Worm (Caenorhabditis elegans) whole organism, early embryonic: ENCODE measurements around the gene mrpl-18.

ENCODE experiments used
- B0310.2 ChIP-seq: sonication (generic microtip); optimal IDR thresholded peaks from 2 replicates; lab custom pipeline; 2016; ENCODE audit warnings: mild to moderate bottlenecking, missing genetic modification characterization, missing compliant biosample characterization
- F13C5.2 ChIP-seq: sonication (generic microtip); optimal IDR thresholded peaks from 2 replicates; lab custom pipeline; 2017; ENCODE audit warnings: mild to moderate bottlenecking, missing genetic modification characterization, inconsistent platforms, missing compliant biosample characterization
- aly-1 ChIP-seq: sonication (generic microtip); optimal IDR thresholded peaks from 2 replicates; lab custom pipeline; 2016; ENCODE audit warnings: missing genetic modification characterization, missing compliant biosample characterization
- ama-1 ChIP-seq: fragments of 150-350 bp; optimal IDR thresholded peaks from 2 replicates; lab custom pipeline; 2014
- ceh-13 ChIP-seq: fragments of 200-800 bp; sonication (Bioruptor generic); optimal IDR thresholded peaks from 2 replicates; lab custom pipeline; 2018; ENCODE audit warnings: mild to moderate bottlenecking, missing genetic modification characterization, missing compliant biosample characterization
- ceh-36 ChIP-seq: sonication (generic microtip); optimal IDR thresholded peaks from 2 replicates; lab custom pipeline; 2016; ENCODE audit warnings: missing genetic modification characterization, inconsistent platforms, missing compliant biosample characterization
- ets-7 ChIP-seq: sonication (generic microtip); optimal IDR thresholded peaks from 2 replicates; lab custom pipeline; 2016; ENCODE audit warnings: missing genotype, missing genetic modification characterization, missing compliant biosample characterization
- flt-1 ChIP-seq: fragments of 200-800 bp; sonication (Bioruptor generic); IDR thresholded peaks from 2 replicates; pipeline ENCODE4 v1.3.6; 2022; ENCODE audit warnings: missing genetic modification characterization, missing compliant biosample characterization
- hmbx-1 ChIP-seq: sonication (generic microtip); optimal IDR thresholded peaks from 2 replicates; lab custom pipeline; 2016; ENCODE audit warnings: mild to moderate bottlenecking, missing genetic modification characterization, missing compliant biosample characterization
- hmg-4 ChIP-seq: fragments of 200-800 bp; sonication (Bioruptor generic); optimal IDR thresholded peaks from 2 replicates; lab custom pipeline; 2018; ENCODE audit warnings: mild to moderate bottlenecking, missing genetic modification characterization, missing compliant biosample characterization
- hnd-1 ChIP-seq: sonication (generic microtip); optimal IDR thresholded peaks from 2 replicates; lab custom pipeline; 2016; ENCODE audit warnings: missing genetic modification characterization, missing compliant biosample characterization
- pes-1 ChIP-seq: fragments of 200-800 bp; sonication (Bioruptor generic); IDR thresholded peaks from 2 replicates; pipeline ENCODE4 v1.3.6; 2022; ENCODE audit warnings: missing genetic modification reagents, missing genetic modification characterization, missing compliant biosample characterization
- scrt-1 ChIP-seq: fragments of 200-800 bp; sonication (Bioruptor generic); IDR thresholded peaks from 2 replicates; pipeline ENCODE4 v1.3.6; 2022; ENCODE audit warnings: missing genetic modification characterization, missing compliant biosample characterization
- sea-1 ChIP-seq: fragments of 200-800 bp; sonication (Bioruptor generic); conservative IDR thresholded peaks from 2 replicates; pipeline ENCODE4 v1.3.6; 2022; ENCODE audit warnings: missing genetic modification characterization, missing compliant biosample characterization
- tbx-11 ChIP-seq: fragments of 200-800 bp; sonication (Bioruptor generic); IDR thresholded peaks from 2 replicates; pipeline ENCODE4 v1.3.6; 2022; ENCODE audit warnings: missing genetic modification characterization, missing compliant biosample characterization
- tbx-37 ChIP-seq: fragments of 200-800 bp; sonication (Bioruptor generic); conservative IDR thresholded peaks from 2 replicates; pipeline ENCODE4 v1.3.6; 2022; ENCODE audit warnings: missing genetic modification reagents, missing genetic modification characterization, missing compliant biosample characterization
- tra-4 ChIP-seq: sonication (generic microtip); optimal IDR thresholded peaks from 2 replicates; lab custom pipeline; 2017; ENCODE audit warnings: missing genetic modification characterization, missing compliant biosample characterization

The mrpl-18 gene

ce11 chrIII:8163283-8163682 is 18.5 kb downstream of the mrpl-18 start, which contains the start of gene bath-42:
TSS of gene bath-42 (minus strand) at chrIII:8163383.
- TF ChIP-seq hnd-1 (tag; lab: Kevin White, UChicago) (no peak), hmbx-1 (no peak)

ce11 chrIII:8163788-8164423 is 19.1 kb downstream of the mrpl-18 start, which contains the start of gene prp-8:
TSS of gene prp-8 (plus strand) at chrIII:8164373.
- TF ChIP-seq tbx-37 (GFP tag; lab: Robert Waterston, UW) (peak; percentile 47; the same call in 1 of the 2 replicates), hmg-4 (peak; percentile 60), flt-1 (peak; percentile 38; the same call in 1 of the 2 replicates), tbx-11 (GFP tag; lab: Robert Waterston, UW) (no peak), pes-1 (GFP tag; lab: Robert Waterston, UW) (no peak), F13C5.2 (tag; lab: Kevin White, UChicago) (peak; percentile 41)

DNA sequence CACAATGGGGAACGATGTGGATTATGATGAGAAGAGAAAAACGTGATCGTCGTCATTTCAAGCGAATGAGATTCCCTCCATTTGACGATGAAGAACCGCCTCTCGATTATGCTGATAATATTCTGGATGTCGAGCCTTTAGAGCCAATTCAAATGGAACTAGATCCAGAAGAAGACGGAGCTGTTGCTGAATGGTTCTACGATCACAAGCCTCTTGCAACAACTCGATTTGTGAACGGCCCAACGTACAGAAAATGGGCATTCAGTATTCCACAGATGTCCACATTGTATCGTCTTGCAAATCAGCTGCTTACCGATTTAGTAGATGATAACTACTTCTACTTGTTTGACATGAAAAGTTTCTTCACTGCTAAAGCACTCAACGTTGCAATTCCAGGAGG is 20.0 kb downstream of the mrpl-18 start:
- no peak for TF ChIP-seq aly-1 (tag; lab: Kevin White, UChicago)
- no peak for TF ChIP-seq ama-1 (lab: Kevin White, UChicago)
- no peak for TF ChIP-seq B0310.2 (tag; lab: Kevin White, UChicago)
- no peak for TF ChIP-seq ets-7
- no peak for TF ChIP-seq flt-1
- no peak for TF ChIP-seq ceh-36 (tag; lab: Kevin White, UChicago)
- TF ChIP-seq scrt-1 (GFP tag; lab: Robert Waterston, UW), result no peak
- TF ChIP-seq tbx-37 (GFP tag; lab: Robert Waterston, UW), result no peak
- TF ChIP-seq hnd-1 (tag; lab: Kevin White, UChicago), result no peak
- no peak for TF ChIP-seq ceh-13 (GFP tag; lab: Kevin White, UChicago)
- TF ChIP-seq hmbx-1, result no peak
- TF ChIP-seq sea-1, result no peak
- TF ChIP-seq tbx-11 (GFP tag; lab: Robert Waterston, UW), result no peak
- no peak for TF ChIP-seq hmg-4
- TF ChIP-seq F13C5.2 (tag; lab: Kevin White, UChicago), result no peak
- TF ChIP-seq pes-1 (GFP tag; lab: Robert Waterston, UW), result no peak
- no peak for TF ChIP-seq tra-4 (tag; lab: Kevin White, UChicago)

- TF ChIP-seq ceh-36 (tag; lab: Kevin White, UChicago), result no peak
- no peak for TF ChIP-seq ets-7
- no peak for TF ChIP-seq hmg-4
- no peak for TF ChIP-seq sea-1
- TF ChIP-seq tbx-11 (GFP tag; lab: Robert Waterston, UW), result no peak
- no peak for TF ChIP-seq tbx-37 (GFP tag; lab: Robert Waterston, UW)
- TF ChIP-seq hmbx-1, result no peak
- TF ChIP-seq scrt-1 (GFP tag; lab: Robert Waterston, UW), result no peak
These were observed 27.9 kb downstream of the mrpl-18 start for ce11 chrIII:8172609-8173133.

ce11 chrIII:8175263-8175662 is 30.4 kb downstream of the mrpl-18 start:
- TF ChIP-seq ceh-36 (tag; lab: Kevin White, UChicago) (no peak), ets-7 (no peak), tbx-37 (GFP tag; lab: Robert Waterston, UW) (no peak), ceh-13 (GFP tag; lab: Kevin White, UChicago) (no peak), tbx-11 (GFP tag; lab: Robert Waterston, UW) (no peak), F13C5.2 (tag; lab: Kevin White, UChicago) (no peak), scrt-1 (GFP tag; lab: Robert Waterston, UW) (no peak), tra-4 (tag; lab: Kevin White, UChicago) (no peak), sea-1 (no peak), aly-1 (tag; lab: Kevin White, UChicago) (no peak), flt-1 (no peak), hmg-4 (no peak), ama-1 (lab: Kevin White, UChicago) (no peak), pes-1 (GFP tag; lab: Robert Waterston, UW) (no peak), B0310.2 (tag; lab: Kevin White, UChicago) (no peak), hmbx-1 (no peak), hnd-1 (tag; lab: Kevin White, UChicago) (no peak)

DNA sequence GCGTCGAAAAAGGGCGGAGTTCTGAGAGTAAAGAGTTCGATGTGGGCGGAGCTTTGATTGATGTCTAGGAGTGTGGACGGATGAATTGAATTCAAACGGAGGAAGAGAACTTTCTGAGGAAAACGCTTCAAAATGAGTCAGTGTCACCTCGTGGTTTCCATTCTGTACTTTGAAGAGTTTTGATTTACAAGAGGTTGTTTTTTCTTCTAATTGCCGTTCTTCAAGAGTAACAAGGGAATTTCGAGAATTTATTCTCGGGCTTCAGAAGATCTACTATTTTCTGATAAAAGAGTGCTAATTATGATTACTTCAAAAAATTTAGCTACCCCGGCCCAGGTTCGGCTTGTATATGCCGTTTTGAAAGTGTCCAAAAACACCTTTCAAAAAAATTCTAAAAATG is 31.4 kb downstream of the mrpl-18 start, which contains the start of gene C50C3.12:
Gene C50C3.12 (plus strand): TSS at position 301 of the 400 bp plus-strand sequence.
- TF ChIP-seq ceh-13 (GFP tag; lab: Kevin White, UChicago) (no peak), aly-1 (tag; lab: Kevin White, UChicago) (no peak), hmbx-1 (no peak), tbx-37 (GFP tag; lab: Robert Waterston, UW) (no peak), sea-1 (no peak), hnd-1 (tag; lab: Kevin White, UChicago) (no peak), ceh-36 (tag; lab: Kevin White, UChicago) (no peak), F13C5.2 (tag; lab: Kevin White, UChicago) (no peak), scrt-1 (GFP tag; lab: Robert Waterston, UW) (no peak), tbx-11 (GFP tag; lab: Robert Waterston, UW) (no peak), pes-1 (GFP tag; lab: Robert Waterston, UW) (no peak), ets-7 (no peak), ama-1 (lab: Kevin White, UChicago) (no peak), flt-1 (no peak)

DNA sequence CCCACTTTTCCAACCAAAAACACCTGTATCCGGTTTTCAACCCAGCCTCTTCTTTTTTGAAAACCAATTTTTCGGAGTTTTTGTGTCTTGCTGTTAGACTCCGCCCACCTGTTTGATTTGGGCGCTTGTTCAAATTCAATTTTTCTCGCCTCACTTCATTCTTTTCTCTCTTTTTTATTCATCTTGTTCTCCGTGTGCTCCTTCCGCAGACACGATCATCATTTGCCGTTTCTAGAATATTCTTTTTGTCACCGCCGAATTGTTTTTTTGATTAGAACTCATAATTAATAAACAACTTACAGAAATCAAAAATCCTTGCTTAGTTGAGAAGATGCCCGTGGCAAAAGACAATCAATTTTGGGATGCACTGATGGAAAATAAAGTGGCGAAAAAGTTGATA is 34.1 kb downstream of the mrpl-18 start, which contains the start of gene C50C3.5:
Gene C50C3.5 (plus strand): TSS at position 301 of the 400 bp plus-strand sequence.
- no peak for TF ChIP-seq ceh-13 (GFP tag; lab: Kevin White, UChicago)
- no peak for TF ChIP-seq flt-1
- TF ChIP-seq aly-1 (tag; lab: Kevin White, UChicago), result no peak
- no peak for TF ChIP-seq ets-7
- TF ChIP-seq tbx-11 (GFP tag; lab: Robert Waterston, UW), result no peak
- no peak for TF ChIP-seq scrt-1 (GFP tag; lab: Robert Waterston, UW)
- no peak for TF ChIP-seq ceh-36 (tag; lab: Kevin White, UChicago)
- no peak for TF ChIP-seq hnd-1 (tag; lab: Kevin White, UChicago)
- TF ChIP-seq tbx-37 (GFP tag; lab: Robert Waterston, UW), result no peak
- TF ChIP-seq B0310.2 (tag; lab: Kevin White, UChicago), result no peak
- no peak for TF ChIP-seq hmg-4
- TF ChIP-seq F13C5.2 (tag; lab: Kevin White, UChicago), result no peak
- TF ChIP-seq tra-4 (tag; lab: Kevin White, UChicago), result no peak
- TF ChIP-seq hmbx-1, result no peak
- no peak for TF ChIP-seq sea-1
- no peak for TF ChIP-seq ama-1 (lab: Kevin White, UChicago)
- no peak for TF ChIP-seq pes-1 (GFP tag; lab: Robert Waterston, UW)
